Fruit fly (Drosophila melanogaster) whole organism, embryonic: ENCODE data around the gene MsrA.

Source experiments
- Adf1 ChIP-seq: fragments of 200-800 bp; sonication (Bioruptor generic); IDR thresholded peaks from 2 replicates; pipeline ENCODE4 v1.3.6; 2022; ENCODE audit warnings: missing biosample characterization, missing genetic modification characterization
- BEAF-32 ChIP-seq: fragments of 200-800 bp; sonication (Bioruptor generic); optimal IDR thresholded peaks from 3 replicates; lab custom pipeline; 2017; ENCODE audit warnings: missing biosample characterization, missing genetic modification characterization, mild to moderate bottlenecking, moderate library complexity, missing genetic modification reagents
- Bgb ChIP-seq: fragments of 200-800 bp; sonication (Bioruptor generic); IDR thresholded peaks from 2 replicates; pipeline ENCODE4 v1.3.6; 2022; ENCODE audit warnings: missing biosample characterization, missing genetic modification characterization; ENCODE audit not compliant: partially characterized antibody
- CG11085 ChIP-seq: fragments of 200-800 bp; sonication (Bioruptor generic); IDR thresholded peaks from 2 replicates; pipeline ENCODE4 v1.3.6; 2022; ENCODE audit warnings: missing biosample characterization, missing genetic modification characterization
- CG12659 ChIP-seq: fragments of 200-800 bp; sonication (Bioruptor generic); optimal IDR thresholded peaks from 3 replicates; lab custom pipeline; 2017; ENCODE audit warnings: mild to moderate bottlenecking, missing biosample characterization, missing genetic modification reagents, missing genetic modification characterization
- CG13296 ChIP-seq: fragments of 200-800 bp; sonication (Bioruptor generic); optimal IDR thresholded peaks from 3 replicates; lab custom pipeline; 2018; ENCODE audit warnings: missing biosample characterization, mild to moderate bottlenecking, missing genetic modification characterization
- CG15479 ChIP-seq: fragments of 200-800 bp; sonication (Bioruptor generic); optimal IDR thresholded peaks from 3 replicates; lab custom pipeline; 2019; ENCODE audit warnings: missing biosample characterization, mild to moderate bottlenecking, missing genetic modification characterization, moderate library complexity
- CG1602 ChIP-seq: fragments of 200-800 bp; sonication (Bioruptor generic); optimal IDR thresholded peaks from 3 replicates; lab custom pipeline; 2016; ENCODE audit warnings: missing biosample characterization, missing genetic modification characterization
- CG1603 ChIP-seq: fragments of 200-800 bp; sonication (Bioruptor generic); optimal IDR thresholded peaks from 2 replicates; lab custom pipeline; 2019; ENCODE audit warnings: missing biosample characterization, mild to moderate bottlenecking, missing genetic modification characterization, moderate library complexity
- CG17829 ChIP-seq: fragments of 200-800 bp; optimal IDR thresholded peaks from 2 replicates; lab custom pipeline; 2019; ENCODE audit warnings: missing biosample characterization, mild to moderate bottlenecking, missing genetic modification characterization, moderate library complexity
- CG2120 ChIP-seq: fragments of 200-800 bp; sonication (Bioruptor generic); optimal IDR thresholded peaks from 3 replicates; lab custom pipeline; 2016; ENCODE audit warnings: missing biosample characterization, missing genetic modification characterization
- CG31365 ChIP-seq: fragments of 200-800 bp; sonication (Bioruptor generic); optimal IDR thresholded peaks from 2 replicates; lab custom pipeline; 2018; ENCODE audit warnings: missing biosample characterization, mild to moderate bottlenecking, missing genetic modification characterization
- CG34376 ChIP-seq: fragments of 200-800 bp; sonication (Bioruptor generic); optimal IDR thresholded peaks from 2 replicates; lab custom pipeline; 2018; ENCODE audit warnings: missing biosample characterization, mild to moderate bottlenecking, missing genetic modification characterization
- CG4328 ChIP-seq: fragments of 200-800 bp; sonication (Bioruptor generic); optimal IDR thresholded peaks from 3 replicates; lab custom pipeline; 2017; ENCODE audit warnings: missing biosample characterization, missing genetic modification reagents, missing genetic modification characterization
- CG6272 ChIP-seq: fragments of 200-800 bp; sonication (Bioruptor generic); IDR thresholded peaks from 2 replicates; pipeline ENCODE4 v1.3.6; 2022; ENCODE audit warnings: missing biosample characterization, missing genetic modification characterization
- CG6765 ChIP-seq: fragments of 200-800 bp; sonication (Bioruptor generic); optimal IDR thresholded peaks from 3 replicates; lab custom pipeline; 2017; ENCODE audit warnings: missing biosample characterization, mild to moderate bottlenecking, missing genetic modification characterization
- CG7963 ChIP-seq: fragments of 200-800 bp; sonication (Bioruptor generic); IDR thresholded peaks from 3 replicates; pipeline ENCODE4 v1.3.6; 2022; ENCODE audit warnings: missing biosample characterization, missing genetic modification characterization; ENCODE audit not compliant: partially characterized antibody
- CG8290 ChIP-seq, 3 experiments: fragments of 200-800 bp; sonication (Bioruptor generic); optimal IDR thresholded peaks; 2 replicates each; lab custom pipeline; 2016 to 2019; ENCODE audit warnings: missing biosample characterization in 3 of 3, missing genetic modification characterization in 3 of 3, mild to moderate bottlenecking in 2 of 3, moderate library complexity in 1 of 3
- CG9609 ChIP-seq: fragments of 200-800 bp; sonication (Bioruptor generic); optimal IDR thresholded peaks from 3 replicates; lab custom pipeline; 2016; ENCODE audit warnings: missing biosample characterization, missing genetic modification characterization
- Doc3 ChIP-seq: fragments of 200-800 bp; sonication (Bioruptor generic); IDR thresholded peaks from 3 replicates; pipeline ENCODE4 v1.3.6; 2022; ENCODE audit warnings: missing biosample characterization, missing genetic modification characterization; ENCODE audit not compliant: partially characterized antibody
- Fer1 ChIP-seq: fragments of 200-800 bp; sonication (Bioruptor generic); optimal IDR thresholded peaks from 2 replicates; lab custom pipeline; 2017; ENCODE audit warnings: missing biosample characterization, mild to moderate bottlenecking, missing genetic modification characterization
- Fer3 ChIP-seq: fragments of 200-800 bp; sonication (Bioruptor generic); optimal IDR thresholded peaks from 2 replicates; lab custom pipeline; 2018; ENCODE audit warnings: missing biosample characterization, mild to moderate bottlenecking, missing genetic modification characterization, moderate library complexity
- HLH4C ChIP-seq: fragments of 200-800 bp; sonication (Bioruptor generic); IDR thresholded peaks from 3 replicates; pipeline ENCODE4 v1.3.6; 2022; ENCODE audit warnings: missing biosample characterization, missing genetic modification characterization; ENCODE audit not compliant: partially characterized antibody
- Hmr ChIP-seq: fragments of 200-800 bp; sonication (Bioruptor generic); optimal IDR thresholded peaks from 3 replicates; lab custom pipeline; 2017; ENCODE audit warnings: mild to moderate bottlenecking, missing biosample characterization, missing genetic modification reagents, missing genetic modification characterization
- MESR4 ChIP-seq: fragments of 200-800 bp; sonication (Bioruptor generic); optimal IDR thresholded peaks from 2 replicates; lab custom pipeline; 2018; ENCODE audit warnings: missing biosample characterization, mild to moderate bottlenecking, missing genetic modification characterization, moderate library complexity
- MTF-1 ChIP-seq: fragments of 200-800 bp; sonication (Bioruptor generic); optimal IDR thresholded peaks from 2 replicates; lab custom pipeline; 2018; ENCODE audit warnings: missing biosample characterization, mild to moderate bottlenecking, missing genetic modification characterization, borderline replicate concordance
- Myb ChIP-seq: fragments of 200-800 bp; sonication (Bioruptor generic); optimal IDR thresholded peaks from 2 replicates; lab custom pipeline; 2016; ENCODE audit warnings: missing biosample characterization, missing genetic modification characterization
- Rfx ChIP-seq: fragments of 200-800 bp; sonication (Bioruptor generic); IDR thresholded peaks from 2 replicates; pipeline ENCODE4 v1.3.6; 2022; ENCODE audit warnings: missing biosample characterization, missing genetic modification characterization
- Sry-δ ChIP-seq: fragments of 200-800 bp; sonication (Bioruptor generic); optimal IDR thresholded peaks from 2 replicates; lab custom pipeline; 2016; ENCODE audit warnings: missing biosample characterization, missing genetic modification characterization
- Tbp ChIP-seq: fragments of >200 bp; optimal IDR thresholded peaks from 2 replicates; lab custom pipeline; 2018; ENCODE audit warnings: missing biosample characterization, missing genetic modification characterization
- chif ChIP-seq, 2 experiments: fragments of 200-800 bp; sonication (Bioruptor generic); optimal IDR thresholded peaks; 3 replicates each; lab custom pipeline; 2016; ENCODE audit warnings: missing biosample characterization in 2 of 2, missing genetic modification characterization in 2 of 2
- chinmo ChIP-seq: fragments of 200-800 bp; sonication (Bioruptor generic); IDR thresholded peaks from 4 replicates; pipeline ENCODE4 v1.3.6; 2022; ENCODE audit warnings: missing biosample characterization, missing genetic modification characterization; ENCODE audit not compliant: partially characterized antibody
- disco-r ChIP-seq: fragments of 200-800 bp; sonication (Bioruptor generic); optimal IDR thresholded peaks from 2 replicates; lab custom pipeline; 2016; ENCODE audit warnings: missing biosample characterization, missing genetic modification characterization
- eve ChIP-seq, 2 experiments: fragments of >200 bp; optimal IDR thresholded peaks; 2 replicates each; lab custom pipeline; 2017; ENCODE audit warnings: missing biosample characterization in 2 of 2, missing genetic modification characterization in 2 of 2
- exex ChIP-seq: fragments of 200-800 bp; sonication (Bioruptor generic); optimal IDR thresholded peaks from 4 replicates; lab custom pipeline; 2018; ENCODE audit warnings: missing biosample characterization, mild to moderate bottlenecking, missing genetic modification characterization, moderate library complexity
- fd96Cb ChIP-seq: fragments of 200-800 bp; sonication (Bioruptor generic); optimal IDR thresholded peaks from 2 replicates; lab custom pipeline; 2018; ENCODE audit warnings: missing biosample characterization, mild to moderate bottlenecking, missing genetic modification characterization, moderate library complexity
- gce ChIP-seq: fragments of 200-800 bp; sonication (Bioruptor generic); IDR thresholded peaks from 3 replicates; pipeline ENCODE4 v1.3.6; 2022; ENCODE audit warnings: missing biosample characterization, missing genetic modification characterization
- hb ChIP-seq: fragments of 200-800 bp; sonication (Bioruptor generic); IDR thresholded peaks from 3 replicates; pipeline ENCODE4 v1.3.6; 2022; ENCODE audit warnings: missing biosample characterization, missing genetic modification characterization; ENCODE audit not compliant: partially characterized antibody
- her ChIP-seq: fragments of 200-800 bp; sonication (Bioruptor generic); optimal IDR thresholded peaks from 2 replicates; lab custom pipeline; 2016; ENCODE audit warnings: missing biosample characterization, missing genetic modification characterization
- knrl ChIP-seq: fragments of 200-800 bp; sonication (Bioruptor generic); IDR thresholded peaks from 3 replicates; pipeline ENCODE4 v1.3.6; 2022; ENCODE audit warnings: missing biosample characterization, missing genetic modification characterization; ENCODE audit not compliant: partially characterized antibody
- nerfin-1 ChIP-seq: fragments of 200-800 bp; sonication (Bioruptor generic); optimal IDR thresholded peaks from 3 replicates; lab custom pipeline; 2019; ENCODE audit warnings: missing biosample characterization, mild to moderate bottlenecking, missing genetic modification characterization, moderate library complexity
- nerfin-2 ChIP-seq: fragments of 200-800 bp; sonication (Bioruptor generic); IDR thresholded peaks from 2 replicates; pipeline ENCODE4 v1.3.6; 2022; ENCODE audit warnings: missing biosample characterization, missing genetic modification characterization; ENCODE audit not compliant: partially characterized antibody
- onecut ChIP-seq: fragments of 200-800 bp; sonication (Bioruptor generic); IDR thresholded peaks from 2 replicates; pipeline ENCODE4 v1.3.6; 2022; ENCODE audit warnings: missing biosample characterization, missing genetic modification characterization
- org-1 ChIP-seq: fragments of 200-800 bp; sonication (Bioruptor generic); optimal IDR thresholded peaks from 2 replicates; lab custom pipeline; 2017; ENCODE audit warnings: missing biosample characterization, missing genetic modification characterization
- phol ChIP-seq: fragments of 200-800 bp; sonication (Bioruptor generic); optimal IDR thresholded peaks from 3 replicates; lab custom pipeline; 2018; ENCODE audit warnings: missing biosample characterization, mild to moderate bottlenecking, missing genetic modification characterization, moderate library complexity
- tin ChIP-seq: fragments of 200-800 bp; sonication (Bioruptor generic); optimal IDR thresholded peaks from 3 replicates; lab custom pipeline; 2016; ENCODE audit warnings: missing biosample characterization, missing genetic modification characterization
- tup ChIP-seq: fragments of 200-800 bp; sonication (Bioruptor generic); optimal IDR thresholded peaks from 2 replicates; lab custom pipeline; 2016; ENCODE audit warnings: missing biosample characterization, mild to moderate bottlenecking, missing genetic modification characterization, moderate library complexity
- zfh1 ChIP-seq: fragments of 200-800 bp; sonication (Bioruptor generic); IDR thresholded peaks from 3 replicates; pipeline ENCODE4 v1.3.6; 2022; ENCODE audit warnings: missing biosample characterization, missing genetic modification characterization

Gene MsrA

dm6 chr3L:15553993-15554644 is 43.3 kb downstream of the MsrA start, which contains the start of gene AGO2 (continued):
- peak; percentile 28 for TF ChIP-seq CG13296 (GFP tag; lab: Kevin White, UChicago)
- TF ChIP-seq CG6272 (GFP tag; lab: Robert Waterston, UW), result no peak
- TF ChIP-seq Tbp (GFP tag; lab: Kevin White, UChicago), result no peak
- TF ChIP-seq tup (GFP tag; lab: Kevin White, UChicago), result no peak
- TF ChIP-seq Adf1 (GFP tag; lab: Robert Waterston, UW), result peak; percentile 14; the same call in 1 of the 2 replicates
- TF ChIP-seq disco-r (GFP tag; lab: Kevin White, UChicago), result no peak
- TF ChIP-seq Rfx (GFP tag; lab: Robert Waterston, UW), result no peak
- peak; percentile 62 for TF ChIP-seq CG17829
- TF ChIP-seq Fer3 (tag; lab: Kevin White, UChicago), result no peak
- no peak for TF ChIP-seq org-1 (GFP tag; lab: Kevin White, UChicago)
- peak; percentile 2 for TF ChIP-seq CG8290 (GFP tag; optimal IDR thresholded peaks at IDR 0.05; lab: Kevin White, UChicago)
- no peak for TF ChIP-seq CG8290 (tag; optimal IDR thresholded peaks at IDR 0.05; lab: Kevin White, UChicago)
- TF ChIP-seq MTF-1 (GFP tag; lab: Kevin White, UChicago), result no peak
- TF ChIP-seq BEAF-32 (GFP tag; lab: Kevin White, UChicago), result peak; percentile 69
- peak; percentile 24 for TF ChIP-seq CG6765 (GFP tag; lab: Kevin White, UChicago)
- TF ChIP-seq nerfin-1 (tag; lab: Kevin White, UChicago), result peak; percentile 21
- TF ChIP-seq CG1603 (tag; lab: Kevin White, UChicago), result peak; percentile 3
- no peak for TF ChIP-seq fd96Cb (tag; lab: Kevin White, UChicago)
- peak; percentile 26 for TF ChIP-seq Myb (GFP tag; lab: Kevin White, UChicago)
- TF ChIP-seq CG4328 (GFP tag; lab: Kevin White, UChicago), result no peak
- TF ChIP-seq CG1602, result no peak
- peak; percentile 90 for TF ChIP-seq phol (tag; lab: Kevin White, UChicago)
- TF ChIP-seq exex (tag; lab: Kevin White, UChicago), result peak; percentile 33
- TF ChIP-seq CG9609, result no peak
- TF ChIP-seq chif (GFP tag; optimal IDR thresholded peaks at IDR 0.05; lab: Kevin White, UChicago), result no peak
- peak; percentile 50 for TF ChIP-seq her (GFP tag; lab: Kevin White, UChicago)
- TF ChIP-seq CG12659 (GFP tag; lab: Kevin White, UChicago), result peak; percentile 53
- no peak for TF ChIP-seq CG15479 (GFP tag; lab: Kevin White, UChicago)
- TF ChIP-seq CG34376 (GFP tag; lab: Kevin White, UChicago), result peak; percentile 12
- TF ChIP-seq CG2120 (GFP tag; lab: Kevin White, UChicago), result peak; percentile 11
- no peak for TF ChIP-seq eve (GFP tag; optimal IDR thresholded peaks at IDR 0.05; lab: Kevin White, UChicago)
- TF ChIP-seq zfh1, result no peak
- TF ChIP-seq tin (GFP tag; lab: Kevin White, UChicago), result peak; percentile 4

dm6 chr3L:15562727-15563057 is 51.8 kb downstream of the MsrA start:
- TF ChIP-seq Doc3 (GFP tag; lab: Robert Waterston, UW), result peak; percentile 27; the same call in 1 of the 3 replicates
- peak; percentile 61 for TF ChIP-seq Bgb (GFP tag; lab: Robert Waterston, UW)
- TF ChIP-seq HLH4C (GFP tag; lab: Robert Waterston, UW), result peak; percentile 52; the same call in 1 of the 3 replicates
- TF ChIP-seq chinmo (GFP tag; lab: Robert Waterston, UW), result 0 out of 4 replicates have a peak, but pooled peaks have one; percentile 72
- TF ChIP-seq CG1603 (tag; lab: Kevin White, UChicago), result peak; percentile 30
- TF ChIP-seq MESR4 (GFP tag; lab: Kevin White, UChicago), result peak; percentile 80
- TF ChIP-seq hb (GFP tag; lab: Robert Waterston, UW), result 0 out of 3 replicates have a peak, but pooled peaks have one; percentile 7
- peak; percentile 98 for TF ChIP-seq onecut (GFP tag; lab: Robert Waterston, UW)
- peak; percentile 28; the same call in 1 of the 2 replicates for TF ChIP-seq nerfin-2 (GFP tag; lab: Robert Waterston, UW)
- peak; percentile 50; the same call in 1 of the 3 replicates for TF ChIP-seq CG7963 (GFP tag; lab: Robert Waterston, UW)
- peak; percentile 27 for TF ChIP-seq Fer1 (GFP tag; lab: Kevin White, UChicago)
- TF ChIP-seq gce, result 0 out of 3 replicates have a peak, but pooled peaks have one; percentile 6
- no peak for TF ChIP-seq CG31365 (tag; lab: Kevin White, UChicago)
- TF ChIP-seq CG11085, result no peak
- no peak for TF ChIP-seq Hmr
- TF ChIP-seq Sry-δ (GFP tag; lab: Kevin White, UChicago), result peak; percentile 38
- TF ChIP-seq knrl, result peak; percentile 43; the same call in 1 of the 3 replicates
